Worm (Caenorhabditis elegans): Measurements from ENCODE around the gene Y75B7AL.2.

ce11 chrV:1335896-1336295 lies 22.1 kb downstream of the Y75B7AL.2 start:
- TF ChIP-seq dpff-1 (tag; optimal IDR thresholded peaks at IDR 0.05) (no peak), bed-1 (GFP tag; IDR thresholded peaks at IDR 0.05) (no peak), xnd-1 (tag; optimal IDR thresholded peaks at IDR 0.05) (no peak), pha-4 (tag; optimal IDR thresholded peaks at IDR 0.05) (no peak), madf-8 (GFP tag; conservative IDR thresholded peaks at IDR 0.05) (no peak), egl-44 (GFP tag; IDR thresholded peaks at IDR 0.05) (no peak), ztf-22 (GFP tag; optimal IDR thresholded peaks at IDR 0.05) (no peak), unc-130 (GFP tag; optimal IDR thresholded peaks at IDR 0.05) (no peak)

All from whole organism, young adult.